Worm (Caenorhabditis elegans) whole organism, L1 larva: ENCODE measurements around the gene B0507.3.

Experiments
- fkh-10 ChIP-seq: sonication (generic microtip); optimal IDR thresholded peaks from 2 replicates; lab custom pipeline; 2017; ENCODE audit warnings: missing biosample characterization, missing genetic modification reagents, missing genetic modification characterization
- hpl-2 ChIP-seq: fragments of 150-350 bp; optimal IDR thresholded peaks from 2 replicates; lab custom pipeline; 2014; ENCODE audit warnings: missing biosample characterization, missing genetic modification reagents, missing genetic modification characterization
- nhr-28 ChIP-seq: fragments of 150-350 bp; optimal IDR thresholded peaks from 2 replicates; lab custom pipeline; 2014; ENCODE audit warnings: missing biosample characterization, missing genetic modification characterization
- pag-3 ChIP-seq: sonication (generic microtip); optimal IDR thresholded peaks from 2 replicates; lab custom pipeline; 2017; ENCODE audit warnings: missing genetic modification characterization, mild to moderate bottlenecking, missing compliant biosample characterization, antibody characterized with exemption, borderline replicate concordance; ENCODE audit not compliant: insufficient read depth
- sox-4 ChIP-seq: sonication (generic microtip); optimal IDR thresholded peaks from 2 replicates; lab custom pipeline; 2016; ENCODE audit warnings: missing genetic modification characterization, missing compliant biosample characterization
- unc-130 ChIP-seq: fragments of 150-350 bp; optimal IDR thresholded peaks from 2 replicates; lab custom pipeline; 2017; ENCODE audit warnings: missing biosample characterization, missing genetic modification characterization, inconsistent platforms
- ztf-11 ChIP-seq, 2 experiments: sonication (generic microtip); optimal IDR thresholded peaks; 2 replicates each; lab custom pipeline; 2016 to 2017; ENCODE audit warnings: missing genetic modification characterization in 2 of 2, missing biosample characterization in 1 of 2, missing compliant biosample characterization in 1 of 2

DNA sequence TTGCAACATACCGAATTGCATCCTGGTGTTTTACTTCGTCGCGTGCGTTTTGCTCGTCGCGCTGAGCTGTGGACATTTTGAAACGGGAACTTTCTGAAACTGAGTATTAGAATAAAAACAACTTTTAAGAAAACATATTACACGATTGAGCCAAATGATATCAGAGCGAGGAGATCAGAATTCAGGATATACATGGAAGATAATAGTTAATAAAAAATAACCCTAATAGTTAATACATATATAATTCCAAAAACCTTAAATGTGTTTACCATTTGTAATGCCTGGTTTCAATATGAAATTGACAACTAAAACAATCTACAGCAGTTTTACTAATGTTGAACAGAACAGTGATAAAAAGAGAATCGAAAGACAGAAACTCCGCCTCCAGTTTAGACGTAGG, 5.8 kb upstream of the B0507.3 start, which contains the start of gene B0507.8:
- no peak for TF ChIP-seq fkh-10 (GFP tag; lab: Kevin White, UChicago)
- TF ChIP-seq nhr-28 (tag; lab: Kevin White, UChicago): no peak
- no peak for TF ChIP-seq pag-3
- no peak for TF ChIP-seq hpl-2
- TF ChIP-seq unc-130 (tag; lab: Kevin White, UChicago): no peak
- TF ChIP-seq ztf-11 (tag; optimal IDR thresholded peaks at IDR 0.05; lab: Kevin White, UChicago): no peak
- TF ChIP-seq sox-4 (tag; lab: Kevin White, UChicago): no peak
